Worm (Caenorhabditis elegans): ENCODE measurements around the gene npp-5.

DNA sequence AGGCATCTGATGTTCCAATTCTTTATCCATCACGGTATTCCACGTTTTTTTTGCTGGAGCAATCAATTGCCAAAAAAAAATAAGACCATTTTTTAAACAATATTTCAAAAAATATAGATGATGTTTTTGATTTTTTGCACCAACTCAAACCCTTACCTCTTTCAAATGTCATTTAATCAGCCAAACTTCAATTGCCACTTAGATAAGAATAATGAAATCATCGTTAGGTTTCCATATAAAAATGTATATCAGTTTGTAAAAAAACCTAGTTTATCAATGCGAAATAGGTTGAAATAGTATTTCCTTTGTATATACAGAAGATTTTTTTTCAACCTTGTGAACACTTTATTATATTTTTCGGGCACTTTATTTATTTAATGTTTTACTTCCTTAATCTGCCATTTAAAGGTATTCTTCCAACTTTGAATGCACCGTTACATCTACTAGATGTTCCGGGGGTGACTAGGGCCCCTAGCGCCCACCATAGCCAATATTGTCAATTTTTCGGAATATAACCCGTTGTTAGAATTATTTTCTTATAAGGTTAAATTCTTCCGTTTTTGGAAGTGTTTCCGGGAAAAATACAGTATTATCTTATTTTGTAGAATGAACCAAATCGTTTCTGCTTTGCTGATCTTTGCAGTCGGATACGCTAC is 30.3 kb downstream of the npp-5 start, which contains the start of the genes F54D5.23 and F54D5.4:
- TF ChIP-seq ztf-11 (tag; optimal IDR thresholded peaks at IDR 0.05) (no peak), peb-1 (tag; optimal IDR thresholded peaks at IDR 0.05) (no peak), ceh-82 (tag; optimal IDR thresholded peaks at IDR 0.05) (no peak), unc-39 (tag; optimal IDR thresholded peaks at IDR 0.05) (no peak), lin-13 (GFP tag; optimal IDR thresholded peaks at IDR 0.05) (no peak), blmp-1 (tag; optimal IDR thresholded peaks at IDR 0.05; ENCODE audit: insufficient read depth) (no peak), nhr-237 (tag; optimal IDR thresholded peaks at IDR 0.05) (no peak)
